Worm (Caenorhabditis elegans): ENCODE results near the gene fbxb-47.

- no peak for TF ChIP-seq nhr-2 (tag; optimal IDR thresholded peaks at IDR 0.05)
- TF ChIP-seq nhr-28 (tag; optimal IDR thresholded peaks at IDR 0.05) = no peak
- no peak for TF ChIP-seq drap-1 (GFP tag; optimal IDR thresholded peaks at IDR 0.05)
- no peak for TF ChIP-seq nhr-12 (tag; optimal IDR thresholded peaks at IDR 0.05)
- TF ChIP-seq zip-8 (tag; optimal IDR thresholded peaks at IDR 0.05) = no peak
- TF ChIP-seq pha-4 (tag; optimal IDR thresholded peaks at IDR 0.05) = no peak
- TF ChIP-seq nhr-76 (tag; optimal IDR thresholded peaks at IDR 0.05) = no peak
- no peak for TF ChIP-seq elt-3 (tag; optimal IDR thresholded peaks at IDR 0.05)
- TF ChIP-seq lsy-2 (tag; optimal IDR thresholded peaks at IDR 0.05) = no peak
- no peak for TF ChIP-seq snpc-4 (tag; optimal IDR thresholded peaks at IDR 0.05)
Measured at ce11 chrII:1736353-1736752, 33.1 kb upstream of the fbxb-47 start, which contains the start of gene ceh-83.
